Fruit fly (Drosophila melanogaster) whole organism, wandering third instar larva: ENCODE data around the gene Rad17.
A peak's percentile ranks its signal among the peaks of the same experiment; 100 is the strongest.

Source experiments
- CG9705 ChIP-seq: fragments of 200-800 bp; sonication (Bioruptor generic); optimal IDR thresholded peaks from 2 replicates; lab custom pipeline; 2018; ENCODE audit warnings: missing biosample characterization, mild to moderate bottlenecking, missing genetic modification characterization
- Hnf4 ChIP-seq: fragments of 200-800 bp; sonication (Bioruptor generic); optimal IDR thresholded peaks from 2 replicates; lab custom pipeline; 2016; ENCODE audit warnings: missing biosample characterization, mild to moderate bottlenecking, missing genetic modification characterization
- OdsH ChIP-seq: fragments of 200-800 bp; sonication (Bioruptor generic); optimal IDR thresholded peaks from 2 replicates; lab custom pipeline; 2016; ENCODE audit warnings: missing biosample characterization, mild to moderate bottlenecking, missing genetic modification characterization
- psq ChIP-seq: fragments of 200-800 bp; sonication (Bioruptor generic); optimal IDR thresholded peaks from 3 replicates; lab custom pipeline; 2017; ENCODE audit warnings: missing biosample characterization, mild to moderate bottlenecking, missing genetic modification characterization, moderate library complexity
- woc ChIP-seq: sonication (Bioruptor generic); optimal IDR thresholded peaks from 2 replicates; lab custom pipeline; 2016; ENCODE audit warnings: missing biosample characterization, mild to moderate bottlenecking, missing genetic modification characterization

dm6 chr3R:14622571-14622970, 40.4 kb downstream of the Rad17 start:
- TF ChIP-seq Hnf4 (GFP tag; lab: Kevin White, UChicago): no peak
- TF ChIP-seq OdsH: no peak
- peak; percentile 21 for TF ChIP-seq psq (GFP tag; lab: Kevin White, UChicago)
- no peak for TF ChIP-seq CG9705 (GFP tag; lab: Kevin White, UChicago)
- no peak for TF ChIP-seq woc (GFP tag; lab: Kevin White, UChicago)
